Fruit fly (Drosophila melanogaster): ENCODE results near the gene CG7149.

The CG7149 gene

dm6 chr2L:7790448-7791355 lies at the start of gene CG7149:
TSS of gene CG7149 (minus strand) at chr2L:7790557.
- no peak for TF ChIP-seq Vsx2 (GFP tag; optimal IDR thresholded peaks at IDR 0.05; ENCODE audit: partially characterized antibody)
- TF ChIP-seq Sp1 (GFP tag; optimal IDR thresholded peaks at IDR 0.05) = peak; percentile 46
- TF ChIP-seq brk (GFP tag; optimal IDR thresholded peaks at IDR 0.05) = no peak
- TF ChIP-seq Jra (GFP tag; optimal IDR thresholded peaks at IDR 0.05) = no peak
- peak in 1 of 2 experiments; percentile 42 for TF ChIP-seq foxo (GFP tag; optimal IDR thresholded peaks at IDR 0.05)
- peak; percentile 37 for TF ChIP-seq HLH106 (tag; optimal IDR thresholded peaks at IDR 0.05)
- TF ChIP-seq lola (GFP tag; optimal IDR thresholded peaks at IDR 0.05) = no peak
- TF ChIP-seq usp (GFP tag; optimal IDR thresholded peaks at IDR 0.05) = no peak
- TF ChIP-seq N (GFP tag; optimal IDR thresholded peaks at IDR 0.05) = no peak
- TF ChIP-seq dl (GFP tag; optimal IDR thresholded peaks at IDR 0.05; ENCODE audit: insufficient read depth in 1 of 2, partially characterized antibody in 2 of 2) = peak; percentile 46 to 68
- no peak for TF ChIP-seq Dfd (GFP tag; optimal IDR thresholded peaks at IDR 0.05)
- no peak for TF ChIP-seq sv (GFP tag; optimal IDR thresholded peaks at IDR 0.05)
- no peak for TF ChIP-seq Mio (GFP tag; optimal IDR thresholded peaks at IDR 0.05)
- TF ChIP-seq Dif (GFP tag; optimal IDR thresholded peaks at IDR 0.05; ENCODE audit: partially characterized antibody) = peak; percentile 78
- peak; percentile 37 for TF ChIP-seq OdsH (GFP tag; optimal IDR thresholded peaks at IDR 0.05)
- no peak for TF ChIP-seq Abd-B (GFP tag; optimal IDR thresholded peaks at IDR 0.05)
- TF ChIP-seq CG9705 (GFP tag; optimal IDR thresholded peaks at IDR 0.05) = no peak
- peak; percentile 56 for TF ChIP-seq br (GFP tag; optimal IDR thresholded peaks at IDR 0.05)
- TF ChIP-seq CG32264 (GFP tag; optimal IDR thresholded peaks at IDR 0.05) = no peak
- TF ChIP-seq dsf (GFP tag; optimal IDR thresholded peaks at IDR 0.05; ENCODE audit: borderline replicate concordance) = no peak
- no peak for TF ChIP-seq dmrt93B (GFP tag; optimal IDR thresholded peaks at IDR 0.05)
- TF ChIP-seq Hr78 (GFP tag; optimal IDR thresholded peaks at IDR 0.05) = no peak
- no peak for TF ChIP-seq jim (GFP tag; optimal IDR thresholded peaks at IDR 0.05)
- TF ChIP-seq pan (optimal IDR thresholded peaks at IDR 0.05) = no peak
- no peak for TF ChIP-seq GATAd (GFP tag; optimal IDR thresholded peaks at IDR 0.05)
- no peak for TF ChIP-seq CrebA (GFP tag; optimal IDR thresholded peaks at IDR 0.05; ENCODE audit: borderline replicate concordance)
- peak; percentile 61 for TF ChIP-seq Hr83 (GFP tag; optimal IDR thresholded peaks at IDR 0.05; ENCODE audit: poor library complexity, severe bottlenecking)
- TF ChIP-seq sage (GFP tag; optimal IDR thresholded peaks at IDR 0.05) = no peak
- TF ChIP-seq Hnf4 (GFP tag; optimal IDR thresholded peaks at IDR 0.05) = peak; percentile 16
- TF ChIP-seq h (GFP tag; optimal IDR thresholded peaks at IDR 0.05) = peak; percentile 36
- TF ChIP-seq tai (GFP tag; optimal IDR thresholded peaks at IDR 0.05) = no peak
- TF ChIP-seq ey (GFP tag; optimal IDR thresholded peaks at IDR 0.05) = no peak
- TF ChIP-seq Myc (optimal IDR thresholded peaks at IDR 0.05) = peak; percentile 92
- TF ChIP-seq Rel (GFP tag; optimal IDR thresholded peaks at IDR 0.05) = no peak
- TF ChIP-seq Rel (tag; optimal IDR thresholded peaks at IDR 0.05) = peak; percentile 12
- peak; percentile 27 for TF ChIP-seq rgr (GFP tag; optimal IDR thresholded peaks at IDR 0.05)
- peak; percentile 55 for TF ChIP-seq woc (GFP tag; optimal IDR thresholded peaks at IDR 0.05)
- peak; percentile 34 for TF ChIP-seq psq (GFP tag; optimal IDR thresholded peaks at IDR 0.05)
- TF ChIP-seq fru (GFP tag; optimal IDR thresholded peaks at IDR 0.05) = peak; percentile 82

dm6 chr2L:7840152-7840551 lies 49.8 kb upstream of the CG7149 start, which contains the start of gene CG14537:
TSS of gene CG14537 (plus strand) at chr2L:7840452.
- TF ChIP-seq Rel (GFP tag; optimal IDR thresholded peaks at IDR 0.05) (no peak), Rel (tag; optimal IDR thresholded peaks at IDR 0.05) (no peak), CrebA (GFP tag; optimal IDR thresholded peaks at IDR 0.05; ENCODE audit: borderline replicate concordance) (no peak), CG32264 (GFP tag; optimal IDR thresholded peaks at IDR 0.05) (no peak), dmrt93B (GFP tag; optimal IDR thresholded peaks at IDR 0.05) (no peak)
